Fruit fly (Drosophila melanogaster) whole organism: ENCODE results near the gene CG2656.

Source experiments
- CG8478 ChIP-seq: fragments of >200 bp; optimal IDR thresholded peaks from 2 replicates; lab custom pipeline; 2018; ENCODE audit warnings: inconsistent platforms
- Dll ChIP-seq: fragments of >200 bp; optimal IDR thresholded peaks from 2 replicates; lab custom pipeline; 2017
- EcR ChIP-seq, 2 experiments: fragments of >200 bp; optimal IDR thresholded peaks; 2 replicates each; lab custom pipeline; 2017; ENCODE audit warnings: missing biosample characterization in 2 of 2, missing genetic modification characterization in 2 of 2, missing genetic modification reagents in 2 of 2
- pan ChIP-seq: fragments of >200 bp; optimal IDR thresholded peaks from 2 replicates; lab custom pipeline; 2017
- psq ChIP-seq: fragments of >200 bp; optimal IDR thresholded peaks from 2 replicates; lab custom pipeline; 2017
- usp ChIP-seq: fragments of >200 bp; optimal IDR thresholded peaks from 2 replicates; lab custom pipeline; 2017; ENCODE audit warnings: missing biosample characterization, missing genetic modification characterization, mixed read lengths

dm6 chr3R:7105503-7106164 is 38.9 kb upstream of the CG2656 start:
- TF ChIP-seq usp = no peak
- no peak for TF ChIP-seq Dll
- TF ChIP-seq psq (lab: Kevin White, UChicago) = no peak
- TF ChIP-seq CG8478 = no peak
- peak; percentile 5 for TF ChIP-seq pan
- no peak for TF ChIP-seq EcR (GFP tag; optimal IDR thresholded peaks at IDR 0.05; lab: Kevin White, UChicago)
